Comparison of ENCODE assay signal across 7 worm cellular contexts in genomic region chrX:6744978-6745377, ce11.
TF ChIP-seq lines count a peak whose summit lies in the region.

No protein-coding gene starts in this region.

TF ChIP-seq in whole organism, L1 larva, 84 proteins besides CTCF, POLR2A, EP300 and RAD21 (continues in another document):
- TF ChIP-seq mab-9 (GFP tag; IDR thresholded peaks at IDR 0.05; lab: Robert Waterston, UW) (0 out of 2 replicates have a peak, but pooled peaks have one; percentile 41), ztf-4 (tag; optimal IDR thresholded peaks at IDR 0.05; lab: Kevin White, UChicago) (no peak), zip-4 (GFP tag; optimal IDR thresholded peaks at IDR 0.05; lab: Kevin White, UChicago) (no peak), ama-1 (optimal IDR thresholded peaks at IDR 0.05; lab: Kevin White, UChicago) (no peak), lsy-2 (tag; optimal IDR thresholded peaks at IDR 0.05; lab: Kevin White, UChicago) (no peak), nhr-85 (tag; lab: Kevin White, UChicago) (no peak), nhr-90 (tag; optimal IDR thresholded peaks at IDR 0.05; lab: Kevin White, UChicago; ENCODE audit: poor library complexity) (no peak), tlp-1 (tag; optimal IDR thresholded peaks at IDR 0.05; lab: Kevin White, UChicago) (no peak), ceh-82 (tag; optimal IDR thresholded peaks at IDR 0.05; lab: Kevin White, UChicago) (peak in 1 of 3 experiments; percentile 27), nhr-28 (tag; optimal IDR thresholded peaks at IDR 0.05; lab: Kevin White, UChicago) (no peak), ceh-63 (GFP tag; optimal IDR thresholded peaks at IDR 0.05; lab: Kevin White, UChicago) (no peak), ceh-90 (tag; optimal IDR thresholded peaks at IDR 0.05; lab: Kevin White, UChicago) (no peak), vab-15 (tag; optimal IDR thresholded peaks at IDR 0.05; lab: Kevin White, UChicago) (no peak)

TF ChIP-seq in whole organism, L2 larva, 48 proteins besides CTCF, POLR2A, EP300 and RAD21 (continues in another document):
- TF ChIP-seq Y55F3AM.14 (GFP tag; optimal IDR thresholded peaks at IDR 0.05; lab: Kevin White, UChicago) (no peak), nhr-12 (tag; optimal IDR thresholded peaks at IDR 0.05; lab: Kevin White, UChicago) (no peak), ztf-4 (tag; optimal IDR thresholded peaks at IDR 0.05; lab: Kevin White, UChicago) (no peak), lsy-2 (tag; optimal IDR thresholded peaks at IDR 0.05; lab: Kevin White, UChicago) (peak in 1 of 2 experiments; percentile 6), sma-9 (GFP tag; optimal IDR thresholded peaks at IDR 0.05; lab: Kevin White, UChicago) (peak; percentile 54), sma-9 (tag; optimal IDR thresholded peaks at IDR 0.05; lab: Kevin White, UChicago) (no peak), dmd-4 (tag; optimal IDR thresholded peaks at IDR 0.05; lab: Kevin White, UChicago) (no peak), ama-1 (optimal IDR thresholded peaks at IDR 0.05; lab: Kevin White, UChicago) (no peak), sma-3 (GFP tag; optimal IDR thresholded peaks at IDR 0.05; lab: Kevin White, UChicago) (no peak), mdl-1 (tag; optimal IDR thresholded peaks at IDR 0.05; lab: Kevin White, UChicago) (peak; percentile 84 to 90), nhr-237 (tag; optimal IDR thresholded peaks at IDR 0.05; lab: Kevin White, UChicago) (no peak), unc-55 (GFP tag; optimal IDR thresholded peaks at IDR 0.05; lab: Kevin White, UChicago) (no peak), nhr-10 (tag; optimal IDR thresholded peaks at IDR 0.05; lab: Kevin White, UChicago) (no peak), zag-1 (tag; optimal IDR thresholded peaks at IDR 0.05; lab: Kevin White, UChicago) (peak; percentile 68)

TF ChIP-seq in whole organism, L3 larva, 47 proteins besides CTCF, POLR2A, EP300 and RAD21:
- TF ChIP-seq fkh-10 (GFP tag; optimal IDR thresholded peaks at IDR 0.05; lab: Kevin White, UChicago) (peak; percentile 85), unc-62 (GFP tag; optimal IDR thresholded peaks at IDR 0.05; lab: Kevin White, UChicago) (peak; percentile 60), nfya-1 (tag; optimal IDR thresholded peaks at IDR 0.05; lab: Kevin White, UChicago; ENCODE audit: insufficient read depth) (peak; percentile 9), hmg-11 (tag; optimal IDR thresholded peaks at IDR 0.05; lab: Kevin White, UChicago) (peak; percentile 15), mdl-1 (tag; optimal IDR thresholded peaks at IDR 0.05; lab: Kevin White, UChicago) (peak; percentile 36), lin-39 (tag; optimal IDR thresholded peaks at IDR 0.05; lab: Kevin White, UChicago) (peak; percentile 66), unc-39 (tag; optimal IDR thresholded peaks at IDR 0.05; lab: Kevin White, UChicago) (no peak), elt-1 (tag; optimal IDR thresholded peaks at IDR 0.05; lab: Kevin White, UChicago) (no peak)
TF ChIP-seq in whole organism, L3 larva: peak in this region for 6.

TF ChIP-seq in whole organism, L4 larva, 104 proteins besides CTCF, POLR2A, EP300 and RAD21 (continues in another document):
- TF ChIP-seq egl-43 (GFP tag; IDR thresholded peaks at IDR 0.05; lab: Robert Waterston, UW) (no peak), lin-38 (GFP tag; IDR thresholded peaks at IDR 0.05; lab: Robert Waterston, UW) (no peak), hlh-30 (tag; optimal IDR thresholded peaks at IDR 0.05; lab: Kevin White, UChicago; ENCODE audit: insufficient read depth) (no peak), madf-9 (GFP tag; conservative IDR thresholded peaks at IDR 0.05; lab: Robert Waterston, UW) (no peak), duxl-1 (tag; optimal IDR thresholded peaks at IDR 0.05; lab: Kevin White, UChicago; ENCODE audit: poor library complexity) (no peak), zip-11 (GFP tag; IDR thresholded peaks at IDR 0.05; lab: Robert Waterston, UW) (no peak), nhr-42 (GFP tag; IDR thresholded peaks at IDR 0.05; lab: Robert Waterston, UW) (no peak), mes-2 (tag; optimal IDR thresholded peaks at IDR 0.05; lab: Kevin White, UChicago; ENCODE audit: poor library complexity, severe bottlenecking) (no peak), F37D6.2 (tag; optimal IDR thresholded peaks at IDR 0.05; lab: Kevin White, UChicago) (peak; percentile 3), nhr-102 (tag; optimal IDR thresholded peaks at IDR 0.05; lab: Kevin White, UChicago) (no peak), aha-1 (tag; lab: Kevin White, UChicago) (peak; percentile 84), daf-16 (GFP tag; optimal IDR thresholded peaks at IDR 0.05; lab: Kevin White, UChicago) (no peak), daf-16 (tag; optimal IDR thresholded peaks at IDR 0.05; lab: Kevin White, UChicago) (no peak), attf-4 (tag; optimal IDR thresholded peaks at IDR 0.05; lab: Kevin White, UChicago) (no peak), nhr-41 (GFP tag; IDR thresholded peaks at IDR 0.05; lab: Robert Waterston, UW) (no peak), fkh-10 (GFP tag; optimal IDR thresholded peaks at IDR 0.05; lab: Kevin White, UChicago) (peak; percentile 79)

TF ChIP-seq in whole organism, late embryonic, 69 proteins besides CTCF, POLR2A, EP300 and RAD21:
- TF ChIP-seq pha-4 (tag; optimal IDR thresholded peaks at IDR 0.05; lab: Kevin White, UChicago) = no peak
- TF ChIP-seq nhr-232 (tag; optimal IDR thresholded peaks at IDR 0.05; lab: Kevin White, UChicago) = no peak
- TF ChIP-seq nhr-11 (tag; optimal IDR thresholded peaks at IDR 0.05; lab: Kevin White, UChicago) = no peak
- no peak for TF ChIP-seq K02D7.2 (tag; optimal IDR thresholded peaks at IDR 0.05; lab: Kevin White, UChicago)
- no peak for TF ChIP-seq lim-6 (tag; optimal IDR thresholded peaks at IDR 0.05; lab: Kevin White, UChicago)
- peak; percentile 5 for TF ChIP-seq ceh-19 (GFP tag; optimal IDR thresholded peaks at IDR 0.05; lab: Kevin White, UChicago)
- TF ChIP-seq unc-42 (tag; optimal IDR thresholded peaks at IDR 0.05; lab: Kevin White, UChicago) = peak; percentile 63
- no peak for TF ChIP-seq ceh-31 (tag; optimal IDR thresholded peaks at IDR 0.05; lab: Kevin White, UChicago)
- no peak for TF ChIP-seq ceh-48 (tag; optimal IDR thresholded peaks at IDR 0.05; lab: Kevin White, UChicago)

TF ChIP-seq in whole organism, mixed stage, embryonic, 35 proteins besides CTCF, POLR2A, EP300 and RAD21:
- TF ChIP-seq ces-1 (GFP tag; optimal IDR thresholded peaks at IDR 0.05; lab: Kevin White, UChicago) (peak; percentile 1), bed-3 (GFP tag; optimal IDR thresholded peaks at IDR 0.05; lab: Kevin White, UChicago) (no peak)
TF ChIP-seq in whole organism, mixed stage, embryonic: peak in this region for 1.

TF ChIP-seq in whole organism, young adult, 124 proteins besides CTCF, POLR2A, EP300 and RAD21:
- TF ChIP-seq ekl-4 (GFP tag; IDR thresholded peaks at IDR 0.05; lab: Robert Waterston, UW) (no peak), pbrm-1 (GFP tag; IDR thresholded peaks at IDR 0.05; lab: Robert Waterston, UW) (0 out of 2 replicates have a peak, but pooled peaks have one; percentile 23), cebp-1 (GFP tag; IDR thresholded peaks at IDR 0.05; lab: Robert Waterston, UW) (no peak), cebp-1 (tag; optimal IDR thresholded peaks at IDR 0.05; lab: Kevin White, UChicago) (no peak), mcd-1 (GFP tag; IDR thresholded peaks at IDR 0.05; lab: Robert Waterston, UW) (0 out of 2 replicates have a peak, but pooled peaks have one; percentile 17), let-526 (GFP tag; IDR thresholded peaks at IDR 0.05; lab: Robert Waterston, UW) (no peak), cebp-2 (GFP tag; IDR thresholded peaks at IDR 0.05; lab: Robert Waterston, UW) (0 out of 2 replicates have a peak, but pooled peaks have one; percentile 27), zfh-2 (GFP tag; conservative IDR thresholded peaks at IDR 0.05; lab: Robert Waterston, UW) (0 out of 2 replicates have a peak, but pooled peaks have one; percentile 26)
